Worm (Caenorhabditis elegans) whole organism, L4 larva: ENCODE results near the gene byn-1.

Experiments
- F10B5.3 ChIP-seq: sonication (generic microtip); optimal IDR thresholded peaks from 2 replicates; lab custom pipeline; 2016; ENCODE audit warnings: mild to moderate bottlenecking, missing genetic modification characterization, missing compliant biosample characterization
- F49E8.2 ChIP-seq: sonication (generic microtip); optimal IDR thresholded peaks from 2 replicates; lab custom pipeline; 2016; ENCODE audit warnings: missing compliant biosample characterization, mild to moderate bottlenecking, missing genetic modification characterization, borderline replicate concordance
- T20F7.1 ChIP-seq: fragments of 200-800 bp; sonication (Bioruptor generic); optimal IDR thresholded peaks from 2 replicates; lab custom pipeline; 2018; ENCODE audit warnings: mild to moderate bottlenecking, missing genetic modification characterization, missing compliant biosample characterization
- T26A8.4 ChIP-seq: fragments of 200-800 bp; sonication (Bioruptor generic); IDR thresholded peaks from 2 replicates; pipeline ENCODE4 v1.3.6; 2022; ENCODE audit warnings: missing genetic modification characterization, missing compliant biosample characterization
- Y75B8A.6 ChIP-seq: fragments of 200-800 bp; sonication (Bioruptor generic); IDR thresholded peaks from 2 replicates; pipeline ENCODE4 v1.3.6; 2022; ENCODE audit warnings: missing genetic modification reagents, missing genetic modification characterization, missing compliant biosample characterization
- aha-1 ChIP-seq: fragments of 150-350 bp; peaks from one replicate; lab custom pipeline; 2014; ENCODE audit warnings: missing biosample characterization, missing genetic modification characterization
- arid-1 ChIP-seq: fragments of 200-800 bp; sonication (Bioruptor generic); conservative IDR thresholded peaks from 2 replicates; pipeline ENCODE4 v1.3.6; 2022; ENCODE audit warnings: missing genetic modification reagents, missing genetic modification characterization, missing compliant biosample characterization
- ceh-44 ChIP-seq: fragments of 200-800 bp; sonication (Bioruptor generic); IDR thresholded peaks from 2 replicates; pipeline ENCODE4 v1.3.6; 2022; ENCODE audit warnings: missing genetic modification reagents, missing genetic modification characterization, missing compliant biosample characterization
- ceh-62 ChIP-seq: sonication (generic microtip); optimal IDR thresholded peaks from 2 replicates; lab custom pipeline; 2017; ENCODE audit warnings: missing biosample characterization, missing genetic modification characterization
- ceh-82 ChIP-seq: sonication (generic microtip); optimal IDR thresholded peaks from 2 replicates; lab custom pipeline; 2017; ENCODE audit warnings: missing biosample characterization, missing genetic modification characterization
- ctbp-1 ChIP-seq: fragments of 200-800 bp; sonication (Bioruptor generic); IDR thresholded peaks from 2 replicates; pipeline ENCODE4 v1.3.6; 2022; ENCODE audit warnings: missing genetic modification reagents, missing genetic modification characterization, missing compliant biosample characterization
- daf-12 ChIP-seq: fragments of 150-350 bp; optimal IDR thresholded peaks from 2 replicates; lab custom pipeline; 2014; ENCODE audit warnings: missing biosample characterization, missing genetic modification reagents, missing genetic modification characterization
- dmd-6 ChIP-seq: fragments of 200-800 bp; sonication (Bioruptor generic); IDR thresholded peaks from 2 replicates; pipeline ENCODE4 v1.3.6; 2022; ENCODE audit warnings: missing genetic modification reagents, missing genetic modification characterization, missing compliant biosample characterization
- duxl-1 ChIP-seq: sonication (generic microtip); optimal IDR thresholded peaks from 2 replicates; lab custom pipeline; 2016; ENCODE audit warnings: mild to moderate bottlenecking, missing genetic modification characterization, moderate library complexity, missing compliant biosample characterization; ENCODE audit not compliant: poor library complexity
- egl-27 ChIP-seq: sonication (generic microtip); optimal IDR thresholded peaks from 3 replicates; lab custom pipeline; 2017; ENCODE audit warnings: missing biosample characterization, missing genetic modification reagents, missing genetic modification characterization
- gei-8 ChIP-seq: fragments of 200-800 bp; sonication (Bioruptor generic); optimal IDR thresholded peaks from 2 replicates; lab custom pipeline; 2018; ENCODE audit warnings: mild to moderate bottlenecking, missing genetic modification characterization, missing compliant biosample characterization
- hif-1 ChIP-seq, 2 experiments: sonication (generic microtip); optimal IDR thresholded peaks; 2 replicates each; lab custom pipeline; 2016 to 2017; ENCODE audit warnings: missing compliant biosample characterization in 2 of 2, missing genetic modification characterization in 2 of 2, missing genetic modification reagents in 2 of 2, missing genotype in 2 of 2, mild to moderate bottlenecking in 1 of 2
- hlh-30 ChIP-seq: sonication (generic microtip); optimal IDR thresholded peaks from 2 replicates; lab custom pipeline; 2017; ENCODE audit warnings: antibody characterized with exemption, mild to moderate bottlenecking, missing genetic modification characterization, missing compliant biosample characterization; ENCODE audit not compliant: insufficient read depth
- jun-1 ChIP-seq: fragments of 150-350 bp; optimal IDR thresholded peaks from 2 replicates; lab custom pipeline; 2014; ENCODE audit warnings: missing biosample characterization, missing genetic modification reagents, missing genetic modification characterization
- lsy-2 ChIP-seq, 2 experiments: fragments of 150-350 bp in 1 of 2; sonication (generic microtip) in 1 of 2; optimal IDR thresholded peaks; 2 replicates each; lab custom pipeline; 2014 to 2017; ENCODE audit warnings: missing biosample characterization in 2 of 2, missing genetic modification characterization in 2 of 2
- madf-5 ChIP-seq, 2 experiments: fragments of 200-800 bp; sonication (Bioruptor generic); IDR thresholded peaks; 2 replicates each; pipeline ENCODE4 v1.3.6; 2022; ENCODE audit warnings: missing compliant biosample characterization in 2 of 2, missing genetic modification characterization in 2 of 2
- madf-9 ChIP-seq: fragments of 200-800 bp; sonication (Bioruptor generic); conservative IDR thresholded peaks from 2 replicates; pipeline ENCODE4 v1.3.6; 2022; ENCODE audit warnings: missing genetic modification reagents, missing genetic modification characterization, missing compliant biosample characterization
- mdl-1 ChIP-seq, 2 experiments: fragments of 150-350 bp in 1 of 2; sonication (generic microtip) in 1 of 2; optimal IDR thresholded peaks; 2 replicates each; lab custom pipeline; 2014 to 2017; ENCODE audit warnings: missing biosample characterization in 2 of 2, missing genetic modification characterization in 2 of 2
- mdt-29 ChIP-seq: fragments of 200-800 bp; sonication (Bioruptor generic); IDR thresholded peaks from 2 replicates; pipeline ENCODE4 v1.3.6; 2022; ENCODE audit warnings: missing genetic modification reagents, missing genetic modification characterization, missing compliant biosample characterization
- mes-2 ChIP-seq: sonication (generic microtip); optimal IDR thresholded peaks from 2 replicates; lab custom pipeline; 2016; ENCODE audit warnings: missing genotype, mild to moderate bottlenecking, missing genetic modification characterization, missing compliant biosample characterization; ENCODE audit not compliant: poor library complexity, severe bottlenecking
- mxl-2 ChIP-seq: fragments of 200-800 bp; sonication (Bioruptor generic); conservative IDR thresholded peaks from 2 replicates; pipeline ENCODE4 v1.3.6; 2022; ENCODE audit warnings: missing genetic modification reagents, missing genetic modification characterization, missing compliant biosample characterization
- mxl-3 ChIP-seq: fragments of 200-800 bp; sonication (Bioruptor generic); optimal IDR thresholded peaks from 2 replicates; lab custom pipeline; 2018; ENCODE audit warnings: mild to moderate bottlenecking, missing genetic modification characterization, missing compliant biosample characterization
- nhr-237 ChIP-seq: sonication (generic microtip); optimal IDR thresholded peaks from 2 replicates; lab custom pipeline; 2017; ENCODE audit warnings: missing biosample characterization, missing genetic modification characterization
- nhr-25 ChIP-seq: sonication (generic microtip); optimal IDR thresholded peaks from 2 replicates; lab custom pipeline; 2017; ENCODE audit warnings: missing genetic modification characterization, mild to moderate bottlenecking, missing compliant biosample characterization, antibody characterized with exemption, moderate library complexity, borderline replicate concordance; ENCODE audit not compliant: insufficient read depth
- nhr-48 ChIP-seq: sonication (generic microtip); optimal IDR thresholded peaks from 2 replicates; lab custom pipeline; 2016; ENCODE audit warnings: mild to moderate bottlenecking, missing genetic modification characterization, missing compliant biosample characterization
- nhr-6 ChIP-seq: fragments of 150-350 bp; optimal IDR thresholded peaks from 2 replicates; lab custom pipeline; 2014; ENCODE audit warnings: missing biosample characterization, missing genetic modification characterization
- nhr-76 ChIP-seq: fragments of 150-350 bp; optimal IDR thresholded peaks from 2 replicates; lab custom pipeline; 2014; ENCODE audit warnings: missing biosample characterization, missing genetic modification characterization
- pha-4 ChIP-seq, 2 experiments: fragments of 150-350 bp in 1 of 2; fragments of 200-800 bp in 1 of 2; sonication (Bioruptor generic) in 1 of 2; IDR thresholded peaks in 1 of 2; optimal IDR thresholded peaks in 1 of 2; 2 replicates each; pipeline versions ENCODE4 v1.3.6 to Lab custom; 2014 to 2022; ENCODE audit warnings: missing genetic modification characterization in 2 of 2, missing genetic modification reagents in 2 of 2, missing biosample characterization in 1 of 2, missing compliant biosample characterization in 1 of 2
- rbr-2 ChIP-seq: sonication (generic microtip); optimal IDR thresholded peaks from 2 replicates; lab custom pipeline; 2016; ENCODE audit warnings: missing genotype, missing genetic modification characterization, missing compliant biosample characterization
- saeg-2 ChIP-seq: fragments of 200-800 bp; sonication (Bioruptor generic); IDR thresholded peaks from 2 replicates; pipeline ENCODE4 v1.3.6; 2022; ENCODE audit warnings: missing genetic modification reagents, missing genetic modification characterization, missing compliant biosample characterization
- set-16 ChIP-seq: fragments of 200-800 bp; sonication (Bioruptor generic); IDR thresholded peaks from 2 replicates; pipeline ENCODE4 v1.3.6; 2022; ENCODE audit warnings: missing genetic modification reagents, missing genetic modification characterization, missing compliant biosample characterization
- skn-1 ChIP-seq: fragments of 150-350 bp; optimal IDR thresholded peaks from 2 replicates; lab custom pipeline; 2014; ENCODE audit warnings: missing biosample characterization, missing genetic modification characterization
- snpc-4 ChIP-seq: fragments of 150-350 bp; optimal IDR thresholded peaks from 2 replicates; lab custom pipeline; 2014; ENCODE audit warnings: missing biosample characterization, missing genetic modification characterization
- spr-1 ChIP-seq: sonication (generic microtip); optimal IDR thresholded peaks from 2 replicates; lab custom pipeline; 2016; ENCODE audit warnings: mild to moderate bottlenecking, missing genetic modification characterization, missing compliant biosample characterization
- spr-3 ChIP-seq: fragments of 200-800 bp; sonication (Bioruptor generic); optimal IDR thresholded peaks from 2 replicates; lab custom pipeline; 2018; ENCODE audit warnings: mild to moderate bottlenecking, missing genetic modification characterization, missing compliant biosample characterization
- tag-97 ChIP-seq: fragments of 200-800 bp; sonication (Bioruptor generic); IDR thresholded peaks from 2 replicates; pipeline ENCODE4 v1.3.6; 2022; ENCODE audit warnings: missing genetic modification characterization, missing compliant biosample characterization
- tra-1 ChIP-seq: fragments of 200-800 bp; sonication (Bioruptor generic); IDR thresholded peaks from 2 replicates; pipeline ENCODE4 v1.3.6; 2022; ENCODE audit warnings: missing genetic modification reagents, missing genetic modification characterization, missing compliant biosample characterization
- unc-39 ChIP-seq: sonication (generic microtip); optimal IDR thresholded peaks from 2 replicates; lab custom pipeline; 2017; ENCODE audit warnings: missing biosample characterization, missing genetic modification characterization
- zfp-3 ChIP-seq: fragments of 200-800 bp; sonication (Bioruptor generic); conservative IDR thresholded peaks from 2 replicates; pipeline ENCODE4 v1.3.6; 2022; ENCODE audit warnings: missing genetic modification reagents, missing genetic modification characterization, missing compliant biosample characterization
- zip-2 ChIP-seq: fragments of 150-350 bp; optimal IDR thresholded peaks from 2 replicates; lab custom pipeline; 2014; ENCODE audit warnings: missing biosample characterization, missing genetic modification characterization

byn-1 gene

ce11 chrIII:6968655-6969054 is 36.9 kb downstream of the byn-1 start:
- no peak for TF ChIP-seq pha-4 (GFP tag; IDR thresholded peaks at IDR 0.05; lab: Robert Waterston, UW)
- no peak for TF ChIP-seq pha-4 (tag; optimal IDR thresholded peaks at IDR 0.05; lab: Kevin White, UChicago)
- TF ChIP-seq nhr-25 = no peak
- no peak for TF ChIP-seq zip-2
- no peak for TF ChIP-seq madf-9 (GFP tag; lab: Robert Waterston, UW)
- TF ChIP-seq hif-1 (tag; optimal IDR thresholded peaks at IDR 0.05; lab: Kevin White, UChicago) = no peak
- no peak for TF ChIP-seq skn-1 (tag; lab: Kevin White, UChicago)
- TF ChIP-seq mdl-1 (tag; optimal IDR thresholded peaks at IDR 0.05; lab: Kevin White, UChicago) = no peak
- TF ChIP-seq T26A8.4 (GFP tag; lab: Robert Waterston, UW) = no peak
- TF ChIP-seq ctbp-1 = no peak
- TF ChIP-seq daf-12 (tag; lab: Kevin White, UChicago) = no peak
- no peak for TF ChIP-seq spr-1
- TF ChIP-seq snpc-4 = no peak
- no peak for TF ChIP-seq saeg-2
- no peak for TF ChIP-seq duxl-1 (tag; lab: Kevin White, UChicago)

- no peak for TF ChIP-seq skn-1 (tag; lab: Kevin White, UChicago)
- peak; percentile 7 for TF ChIP-seq aha-1 (tag; lab: Kevin White, UChicago)
- TF ChIP-seq, all 104 proteins: peak for 1
These were observed 37.3 kb downstream of the byn-1 start, which contains the start of gene F31E3.12 for ce11 chrIII:6969090-6969489. F31E3.12 (plus strand) TSS chrIII:6969390.

- TF ChIP-seq nhr-25 (no peak), unc-39 (tag; lab: Kevin White, UChicago) (no peak), gei-8 (GFP tag; lab: Kevin White, UChicago) (no peak), ceh-82 (no peak), madf-5 (GFP tag; IDR thresholded peaks at IDR 0.05; lab: Robert Waterston, UW) (no peak; a peak in 1 of 4 replicates), dmd-6 (GFP tag; lab: Robert Waterston, UW) (no peak), mes-2 (tag; lab: Kevin White, UChicago) (peak; percentile 37), mdt-29 (GFP tag; lab: Robert Waterston, UW) (no peak), spr-1 (no peak), egl-27 (tag; lab: Kevin White, UChicago) (no peak), ctbp-1 (no peak), jun-1 (no peak), ceh-44 (GFP tag; lab: Robert Waterston, UW) (no peak), zip-2 (no peak), spr-3 (GFP tag; lab: Kevin White, UChicago) (no peak), tag-97 (GFP tag; lab: Robert Waterston, UW) (no peak), ceh-62 (tag; lab: Kevin White, UChicago) (no peak), Y75B8A.6 (GFP tag; lab: Robert Waterston, UW) (0 out of 2 replicates have a peak, but pooled peaks have one; percentile 24), nhr-237 (tag; lab: Kevin White, UChicago) (no peak), mxl-2 (no peak), nhr-76 (no peak), tra-1 (peak; percentile 28; the same call in 1 of the 2 replicates), F10B5.3 (tag; lab: Kevin White, UChicago) (no peak), F49E8.2 (tag; lab: Kevin White, UChicago) (peak; percentile 90), arid-1 (GFP tag; lab: Robert Waterston, UW) (peak; percentile 76), mxl-3 (GFP tag; lab: Kevin White, UChicago) (no peak), lsy-2 (tag; optimal IDR thresholded peaks at IDR 0.05; lab: Kevin White, UChicago) (peak in 1 of 2 experiments; percentile 52), T26A8.4 (GFP tag; lab: Robert Waterston, UW) (peak; percentile 52; the same call in 1 of the 2 replicates), zfp-3 (peak; percentile 34; the same call in 1 of the 2 replicates), nhr-6 (tag; lab: Kevin White, UChicago) (no peak), rbr-2 (tag; lab: Kevin White, UChicago) (no peak), nhr-48 (tag; lab: Kevin White, UChicago) (peak; percentile 18), hlh-30 (tag; lab: Kevin White, UChicago) (no peak), T20F7.1 (GFP tag; lab: Kevin White, UChicago) (peak; percentile 32), set-16 (GFP tag; lab: Robert Waterston, UW) (no peak)
These were observed 38.1 kb downstream of the byn-1 start for ce11 chrIII:6969781-6970342.
